Fruit fly (Drosophila melanogaster) whole organism, embryonic: ENCODE results near the gene CG13654.
A peak's percentile ranks its signal among the peaks of the same experiment; 100 is the strongest.

Source experiments
- CG10147 ChIP-seq: fragments of 200-800 bp; sonication (Bioruptor generic); optimal IDR thresholded peaks from 2 replicates; lab custom pipeline; 2019; ENCODE audit warnings: missing biosample characterization, mild to moderate bottlenecking, missing genetic modification characterization, moderate library complexity
- CG1024 ChIP-seq: fragments of 200-800 bp; sonication (Bioruptor generic); IDR thresholded peaks from 2 replicates; pipeline ENCODE4 v1.3.6; 2022; ENCODE audit warnings: missing biosample characterization, missing genetic modification characterization
- CG11093 ChIP-seq: fragments of 200-800 bp; sonication (Bioruptor generic); IDR thresholded peaks from 3 replicates; pipeline ENCODE4 v1.3.6; 2022; ENCODE audit warnings: missing biosample characterization, missing genetic modification characterization
- CG13123 ChIP-seq: fragments of 200-800 bp; sonication (Bioruptor generic); optimal IDR thresholded peaks from 2 replicates; lab custom pipeline; 2016; ENCODE audit warnings: missing biosample characterization, missing genetic modification characterization
- CG18476 ChIP-seq: fragments of 200-800 bp; sonication (Bioruptor generic); optimal IDR thresholded peaks from 2 replicates; lab custom pipeline; 2016; ENCODE audit warnings: missing biosample characterization, mild to moderate bottlenecking, missing genetic modification characterization
- CG2889 ChIP-seq: fragments of 200-800 bp; sonication (Bioruptor generic); IDR thresholded peaks from 3 replicates; pipeline ENCODE4 v1.3.6; 2022; ENCODE audit warnings: missing biosample characterization, missing genetic modification characterization
- CG30403 ChIP-seq: fragments of 200-800 bp; sonication (Bioruptor generic); optimal IDR thresholded peaks from 3 replicates; lab custom pipeline; 2016; ENCODE audit warnings: missing biosample characterization, missing genetic modification characterization
- CG32772 ChIP-seq: fragments of 200-800 bp; sonication (Bioruptor generic); IDR thresholded peaks from 2 replicates; pipeline ENCODE4 v1.3.6; 2022; ENCODE audit warnings: missing biosample characterization, missing genetic modification characterization
- CG3726 ChIP-seq: fragments of 200-800 bp; sonication (Bioruptor generic); IDR thresholded peaks from 3 replicates; pipeline ENCODE4, ENCODE4 v1.3.6; 2022; ENCODE audit warnings: missing biosample characterization, missing genetic modification characterization
- CG4360 ChIP-seq: fragments of 200-800 bp; sonication (Bioruptor generic); IDR thresholded peaks from 2 replicates; pipeline ENCODE4 v1.3.6; 2022; ENCODE audit warnings: missing biosample characterization, missing genetic modification characterization
- CG6254 ChIP-seq: fragments of 200-800 bp; sonication (Bioruptor generic); optimal IDR thresholded peaks from 3 replicates; lab custom pipeline; 2017; ENCODE audit warnings: mild to moderate bottlenecking, missing biosample characterization, missing genetic modification reagents, missing genetic modification characterization
- CG6813 ChIP-seq: fragments of 200-800 bp; sonication (Bioruptor generic); optimal IDR thresholded peaks from 2 replicates; lab custom pipeline; 2017; ENCODE audit warnings: missing biosample characterization, missing genetic modification characterization, mild to moderate bottlenecking, moderate library complexity, missing genetic modification reagents
- CG6854 ChIP-seq: fragments of 200-800 bp; sonication (Bioruptor generic); optimal IDR thresholded peaks from 3 replicates; lab custom pipeline; 2017; ENCODE audit warnings: missing biosample characterization, mild to moderate bottlenecking, missing genetic modification characterization
- CG8359 ChIP-seq: fragments of 200-800 bp; sonication (Bioruptor generic); optimal IDR thresholded peaks from 2 replicates; lab custom pipeline; 2017; ENCODE audit warnings: missing biosample characterization, mild to moderate bottlenecking, missing genetic modification characterization, borderline replicate concordance
- CG8944 ChIP-seq: fragments of 200-800 bp; sonication (Bioruptor generic); optimal IDR thresholded peaks from 3 replicates; lab custom pipeline; 2016; ENCODE audit warnings: missing biosample characterization, missing genetic modification characterization
- Camta ChIP-seq: fragments of 200-800 bp; sonication (Bioruptor generic); optimal IDR thresholded peaks from 2 replicates; lab custom pipeline; 2016; ENCODE audit warnings: missing biosample characterization, missing genetic modification characterization
- Dbx ChIP-seq: fragments of 200-800 bp; sonication (Bioruptor generic); IDR thresholded peaks from 3 replicates; pipeline ENCODE4 v1.3.6; 2022; ENCODE audit warnings: missing biosample characterization, missing genetic modification characterization
- Drgx ChIP-seq: fragments of 200-800 bp; sonication (Bioruptor generic); IDR thresholded peaks from 2 replicates; pipeline ENCODE4 v1.3.6; 2022; ENCODE audit warnings: missing biosample characterization, missing genetic modification characterization
- HHEX ChIP-seq: fragments of 200-800 bp; sonication (Bioruptor generic); optimal IDR thresholded peaks from 3 replicates; lab custom pipeline; 2017; ENCODE audit warnings: missing biosample characterization, mild to moderate bottlenecking, missing genetic modification characterization, missing genetic modification reagents
- Hey ChIP-seq: fragments of 200-800 bp; sonication (Bioruptor generic); optimal IDR thresholded peaks from 3 replicates; lab custom pipeline; 2018; ENCODE audit warnings: missing biosample characterization, mild to moderate bottlenecking, missing genetic modification characterization
- Hmr ChIP-seq: fragments of 200-800 bp; sonication (Bioruptor generic); optimal IDR thresholded peaks from 3 replicates; lab custom pipeline; 2017; ENCODE audit warnings: mild to moderate bottlenecking, missing biosample characterization, missing genetic modification reagents, missing genetic modification characterization
- Hr3 ChIP-seq: fragments of 200-800 bp; sonication (Bioruptor generic); optimal IDR thresholded peaks from 3 replicates; lab custom pipeline; 2016; ENCODE audit warnings: missing biosample characterization, missing genetic modification characterization
- MTF-1 ChIP-seq: fragments of 200-800 bp; sonication (Bioruptor generic); optimal IDR thresholded peaks from 2 replicates; lab custom pipeline; 2018; ENCODE audit warnings: missing biosample characterization, mild to moderate bottlenecking, missing genetic modification characterization, borderline replicate concordance
- Ptx1 ChIP-seq: fragments of 200-800 bp; sonication (Bioruptor generic); IDR thresholded peaks from 2 replicates; pipeline ENCODE4 v1.3.6; 2022; ENCODE audit warnings: missing biosample characterization, missing genetic modification characterization
- Rfx ChIP-seq: fragments of 200-800 bp; sonication (Bioruptor generic); IDR thresholded peaks from 2 replicates; pipeline ENCODE4 v1.3.6; 2022; ENCODE audit warnings: missing biosample characterization, missing genetic modification characterization
- Scr ChIP-seq: fragments of 200-800 bp; sonication (Bioruptor generic); IDR thresholded peaks from 2 replicates; pipeline ENCODE4 v1.3.6; 2022; ENCODE audit warnings: missing biosample characterization, missing genetic modification characterization; ENCODE audit not compliant: partially characterized antibody
- Sox100B ChIP-seq: fragments of 200-800 bp; sonication (Bioruptor generic); optimal IDR thresholded peaks from 3 replicates; lab custom pipeline; 2018; ENCODE audit warnings: missing biosample characterization, mild to moderate bottlenecking, missing genetic modification characterization
- Sry-δ ChIP-seq: fragments of 200-800 bp; sonication (Bioruptor generic); optimal IDR thresholded peaks from 2 replicates; lab custom pipeline; 2016; ENCODE audit warnings: missing biosample characterization, missing genetic modification characterization
- Ssrp ChIP-seq: fragments of 200-800 bp; sonication (Bioruptor generic); optimal IDR thresholded peaks from 2 replicates; lab custom pipeline; 2018; ENCODE audit warnings: missing biosample characterization, mild to moderate bottlenecking, missing genetic modification characterization, moderate library complexity
- YL-1 ChIP-seq: fragments of 200-800 bp; sonication (Bioruptor generic); optimal IDR thresholded peaks from 3 replicates; lab custom pipeline; 2017; ENCODE audit warnings: missing biosample characterization, mild to moderate bottlenecking, missing genetic modification characterization
- ab ChIP-seq: fragments of 200-800 bp; sonication (Bioruptor generic); optimal IDR thresholded peaks from 2 replicates; lab custom pipeline; 2016; ENCODE audit warnings: missing biosample characterization, missing genetic modification characterization
- btn ChIP-seq: fragments of 200-800 bp; sonication (Bioruptor generic); optimal IDR thresholded peaks from 2 replicates; lab custom pipeline; 2016; ENCODE audit warnings: missing biosample characterization, missing genetic modification characterization
- chinmo ChIP-seq: fragments of 200-800 bp; sonication (Bioruptor generic); IDR thresholded peaks from 4 replicates; pipeline ENCODE4 v1.3.6; 2022; ENCODE audit warnings: missing biosample characterization, missing genetic modification characterization; ENCODE audit not compliant: partially characterized antibody
- chm ChIP-seq: fragments of 200-800 bp; sonication (Bioruptor generic); IDR thresholded peaks from 2 replicates; pipeline ENCODE4 v1.3.6; 2022; ENCODE audit warnings: missing biosample characterization, missing genetic modification characterization
- dan ChIP-seq: fragments of 200-800 bp; sonication (Bioruptor generic); IDR thresholded peaks from 2 replicates; pipeline ENCODE4 v1.3.6; 2022; ENCODE audit warnings: missing biosample characterization, missing genetic modification characterization
- dpn ChIP-seq, 2 experiments: fragments of 200-800 bp; sonication (Bioruptor generic); optimal IDR thresholded peaks; 3 replicates each; lab custom pipeline; 2016; ENCODE audit warnings: missing biosample characterization in 2 of 2, missing genetic modification characterization in 2 of 2
- hkb ChIP-seq, 2 experiments: fragments of 200-800 bp in 1 of 2; fragments of >200 bp in 1 of 2; sonication (Bioruptor generic) in 1 of 2; IDR thresholded peaks in 1 of 2; optimal IDR thresholded peaks in 1 of 2; 2 replicates each; pipeline versions ENCODE4 v1.3.6 to Lab custom; 2017 to 2022; ENCODE audit warnings: missing biosample characterization in 1 of 2, missing genetic modification characterization in 1 of 2
- jing ChIP-seq: fragments of 200-800 bp; sonication (Bioruptor generic); optimal IDR thresholded peaks from 2 replicates; lab custom pipeline; 2018; ENCODE audit warnings: missing biosample characterization, mild to moderate bottlenecking, missing genetic modification characterization
- jumu ChIP-seq: fragments of 200-800 bp; sonication (Bioruptor generic); optimal IDR thresholded peaks from 3 replicates; lab custom pipeline; 2016; ENCODE audit warnings: missing biosample characterization, missing genetic modification characterization
- lola ChIP-seq, 3 experiments: fragments of >200 bp in 2 of 3; fragments of 200-800 bp in 1 of 3; sonication (Bioruptor generic) in 1 of 3; optimal IDR thresholded peaks; 2 replicates each; lab custom pipeline; 2017 to 2019; ENCODE audit warnings: missing biosample characterization in 3 of 3, missing genetic modification characterization in 3 of 3, mild to moderate bottlenecking in 1 of 3, moderate library complexity in 1 of 3
- mam ChIP-seq: fragments of 200-800 bp; sonication (Bioruptor generic); optimal IDR thresholded peaks from 3 replicates; lab custom pipeline; 2016; ENCODE audit warnings: missing biosample characterization, missing genetic modification characterization
- psq ChIP-seq: fragments of 200-800 bp; sonication (Bioruptor generic); optimal IDR thresholded peaks from 2 replicates; lab custom pipeline; 2017; ENCODE audit warnings: missing biosample characterization, missing genetic modification characterization
- sens ChIP-seq: fragments of 200-800 bp; sonication (Bioruptor generic); peaks from one replicate; lab custom pipeline; 2016; ENCODE audit warnings: missing biosample characterization, missing genetic modification characterization
- sqz ChIP-seq: fragments of 200-800 bp; sonication (Bioruptor generic); optimal IDR thresholded peaks from 3 replicates; lab custom pipeline; 2018; ENCODE audit warnings: missing biosample characterization, mild to moderate bottlenecking, missing genetic modification characterization
- stc ChIP-seq: fragments of 200-800 bp; sonication (Bioruptor generic); IDR thresholded peaks from 2 replicates; pipeline ENCODE4 v1.3.6; 2022; ENCODE audit warnings: missing biosample characterization, missing genetic modification characterization
- tna ChIP-seq: fragments of 200-800 bp; sonication (Bioruptor generic); IDR thresholded peaks from 2 replicates; pipeline ENCODE4 v1.3.6; 2022; ENCODE audit warnings: missing biosample characterization, missing genetic modification characterization; ENCODE audit not compliant: partially characterized antibody
- trem ChIP-seq: fragments of 200-800 bp; optimal IDR thresholded peaks from 3 replicates; lab custom pipeline; 2019; ENCODE audit warnings: missing biosample characterization, mild to moderate bottlenecking, missing genetic modification characterization, moderate library complexity
- tup ChIP-seq: fragments of 200-800 bp; sonication (Bioruptor generic); optimal IDR thresholded peaks from 2 replicates; lab custom pipeline; 2016; ENCODE audit warnings: missing biosample characterization, mild to moderate bottlenecking, missing genetic modification characterization, moderate library complexity
- twi ChIP-seq: fragments of 200-800 bp; optimal IDR thresholded peaks from 2 replicates; lab custom pipeline; 2019; ENCODE audit warnings: missing biosample characterization, mild to moderate bottlenecking, missing genetic modification characterization, moderate library complexity

The CG13654 gene

dm6 chr3R:25168259-25168972, 31.2 kb upstream of the CG13654 start (continued):
- no peak for TF ChIP-seq MTF-1
- no peak for TF ChIP-seq CG13123
- no peak for TF ChIP-seq Sry-δ (GFP tag; lab: Kevin White, UChicago)
- TF ChIP-seq CG10147 (GFP tag; lab: Kevin White, UChicago) = peak; percentile 33
- peak; percentile 38 for TF ChIP-seq CG6254 (GFP tag; lab: Kevin White, UChicago)
- no peak for TF ChIP-seq CG8359 (GFP tag; lab: Kevin White, UChicago)
- peak; percentile 36; the same call in 1 of the 2 replicates for TF ChIP-seq Rfx (GFP tag; lab: Robert Waterston, UW)
- peak; percentile 32 for TF ChIP-seq CG6813 (GFP tag; lab: Kevin White, UChicago)
- TF ChIP-seq tup = no peak
- 0 out of 2 replicates have a peak, but pooled peaks have one; percentile 34 for TF ChIP-seq CG32772 (GFP tag; lab: Robert Waterston, UW)
- TF ChIP-seq lola (GFP tag; optimal IDR thresholded peaks at IDR 0.05; lab: Kevin White, UChicago) = peak in 1 of 3 experiments; percentile 45
- no peak for TF ChIP-seq Drgx
- no peak for TF ChIP-seq ab
- TF ChIP-seq twi (tag; lab: Kevin White, UChicago) = peak; percentile 5
- no peak for TF ChIP-seq btn
- no peak for TF ChIP-seq hkb (optimal IDR thresholded peaks at IDR 0.05; lab: Kevin White, UChicago)
- TF ChIP-seq hkb (GFP tag; IDR thresholded peaks at IDR 0.05; lab: Robert Waterston, UW) = peak; percentile 37
- no peak for TF ChIP-seq sqz (GFP tag; lab: Kevin White, UChicago)
- peak; percentile 56 for TF ChIP-seq Hmr (GFP tag; lab: Kevin White, UChicago)
- TF ChIP-seq stc = 0 out of 2 replicates have a peak, but pooled peaks have one; percentile 20
- TF ChIP-seq Camta (GFP tag; lab: Kevin White, UChicago) = no peak
- peak; percentile 26 for TF ChIP-seq Hr3 (GFP tag; lab: Kevin White, UChicago)
- peak; percentile 31 for TF ChIP-seq CG6854 (GFP tag; lab: Kevin White, UChicago)
- peak; percentile 11 for TF ChIP-seq jing (GFP tag; lab: Kevin White, UChicago)
- TF ChIP-seq YL-1 = no peak
- TF ChIP-seq Hey (tag; lab: Kevin White, UChicago) = no peak
- peak; percentile 48 for TF ChIP-seq Sox100B (GFP tag; lab: Kevin White, UChicago)
- peak; percentile 49 for TF ChIP-seq HHEX (GFP tag; lab: Kevin White, UChicago)
- TF ChIP-seq CG4360 (GFP tag; lab: Robert Waterston, UW) = no peak
- TF ChIP-seq sens (GFP tag; lab: Kevin White, UChicago) = peak; percentile 88
- no peak for TF ChIP-seq chinmo
- peak; percentile 12 to 19 for TF ChIP-seq dpn (GFP tag; optimal IDR thresholded peaks at IDR 0.05; lab: Kevin White, UChicago)
- TF ChIP-seq psq (GFP tag; lab: Kevin White, UChicago) = no peak
- no peak for TF ChIP-seq CG3726 (GFP tag; lab: Robert Waterston, UW)
- TF ChIP-seq CG18476 = no peak
- 0 out of 3 replicates have a peak, but pooled peaks have one; percentile 29 for TF ChIP-seq CG11093 (GFP tag; lab: Robert Waterston, UW)
- TF ChIP-seq CG2889 (GFP tag; lab: Robert Waterston, UW) = no peak
- peak; percentile 65 for TF ChIP-seq Ptx1 (GFP tag; lab: Robert Waterston, UW)
- peak; percentile 10 for TF ChIP-seq jumu
- TF ChIP-seq CG8944 (GFP tag; lab: Kevin White, UChicago) = no peak
- no peak for TF ChIP-seq trem (tag; lab: Kevin White, UChicago)
- TF ChIP-seq mam = peak; percentile 14
- 0 out of 3 replicates have a peak, but pooled peaks have one; percentile 33 for TF ChIP-seq Dbx (GFP tag; lab: Robert Waterston, UW)
- TF ChIP-seq dan (GFP tag; lab: Robert Waterston, UW) = no peak; the same call in 1 of the 2 replicates
- TF ChIP-seq Ssrp (tag; lab: Kevin White, UChicago) = peak; percentile 31
- no peak for TF ChIP-seq Scr (GFP tag; lab: Robert Waterston, UW)
- no peak for TF ChIP-seq chm (GFP tag; lab: Robert Waterston, UW)
- TF ChIP-seq tna (GFP tag; lab: Robert Waterston, UW) = no peak
- TF ChIP-seq CG1024 (GFP tag; lab: Robert Waterston, UW) = no peak
- TF ChIP-seq CG30403 (GFP tag; lab: Kevin White, UChicago) = peak; percentile 49
